Worm (Caenorhabditis elegans): ENCODE measurements around the gene F18E3.12.
"Not testable (repeated sequence)": the region's sequence is repeated elsewhere in the genome, so short reads cannot be mapped to it uniquely, and the experiment has no call there.

The F18E3.12 gene

ce11 chrV:7436509-7436908, 21.7 kb downstream of the F18E3.12 start:
- TF ChIP-seq lin-13 (tag; optimal IDR thresholded peaks at IDR 0.05) (no peak), mls-2 (tag; optimal IDR thresholded peaks at IDR 0.05) (no peak), M03D4.4 (tag; optimal IDR thresholded peaks at IDR 0.05) (no peak), elt-1 (tag; optimal IDR thresholded peaks at IDR 0.05; ENCODE audit: borderline replicate concordance, insufficient read depth) (no peak), unc-39 (tag; optimal IDR thresholded peaks at IDR 0.05) (no peak), sptf-1 (tag; optimal IDR thresholded peaks at IDR 0.05) (no peak), nhr-12 (tag; optimal IDR thresholded peaks at IDR 0.05) (no peak), ces-1 (GFP tag; optimal IDR thresholded peaks at IDR 0.05) (no peak), bed-3 (GFP tag; optimal IDR thresholded peaks at IDR 0.05) (no peak), sem-2 (GFP tag; optimal IDR thresholded peaks at IDR 0.05) (no peak), mep-1 (tag; optimal IDR thresholded peaks at IDR 0.05) (no peak), ceh-39 (tag; optimal IDR thresholded peaks at IDR 0.05) (no peak), nhr-76 (tag; optimal IDR thresholded peaks at IDR 0.05) (no peak), drap-1 (GFP tag; optimal IDR thresholded peaks at IDR 0.05) (no peak), pha-4 (tag; optimal IDR thresholded peaks at IDR 0.05) (no peak), nhr-28 (tag; optimal IDR thresholded peaks at IDR 0.05) (no peak), unc-62 (GFP tag; optimal IDR thresholded peaks at IDR 0.05) (no peak), ceh-43 (GFP tag; optimal IDR thresholded peaks at IDR 0.05) (no peak), cnd-1 (tag; optimal IDR thresholded peaks at IDR 0.05) (no peak), blmp-1 (tag; optimal IDR thresholded peaks at IDR 0.05) (no peak)

ce11 chrV:7436911-7437310, 22.1 kb downstream of the F18E3.12 start:
- TF ChIP-seq ceh-43 (GFP tag; optimal IDR thresholded peaks at IDR 0.05) = no peak
- no peak for TF ChIP-seq nhr-2 (tag; optimal IDR thresholded peaks at IDR 0.05)

- TF ChIP-seq nhr-2 (tag; optimal IDR thresholded peaks at IDR 0.05) = no peak
- TF ChIP-seq hlh-1 (tag; optimal IDR thresholded peaks at IDR 0.05) = no peak
- no peak for TF ChIP-seq ceh-43 (GFP tag; optimal IDR thresholded peaks at IDR 0.05)
- TF ChIP-seq snpc-4 (tag; optimal IDR thresholded peaks at IDR 0.05) = no peak
- TF ChIP-seq mep-1 (tag; optimal IDR thresholded peaks at IDR 0.05) = no peak
- no peak for TF ChIP-seq bed-3 (GFP tag; optimal IDR thresholded peaks at IDR 0.05)
- TF ChIP-seq nhr-237 (tag; optimal IDR thresholded peaks at IDR 0.05) = no peak
- no peak for TF ChIP-seq ham-2 (GFP tag; optimal IDR thresholded peaks at IDR 0.05)
Observed at ce11 chrV:7437538-7437937, 22.8 kb downstream of the F18E3.12 start, which contains the start of gene F25E5.9. TSS of gene F25E5.9 (minus strand) at chrV:7437919.

- TF ChIP-seq elt-3 (tag; optimal IDR thresholded peaks at IDR 0.05) = no peak
- TF ChIP-seq mab-5 (tag; optimal IDR thresholded peaks at IDR 0.05) = no peak
- TF ChIP-seq nhr-28 (tag; optimal IDR thresholded peaks at IDR 0.05) = no peak
- no peak for TF ChIP-seq tbx-8 (GFP tag; optimal IDR thresholded peaks at IDR 0.05)
Observed at ce11 chrV:7437985-7438384, 23.2 kb downstream of the F18E3.12 start, which contains the start of gene F25E5.16. TSS of gene F25E5.16 (plus strand) at chrV:7438285.

- no peak for TF ChIP-seq snpc-4 (tag; optimal IDR thresholded peaks at IDR 0.05)
- TF ChIP-seq pha-4 (tag; optimal IDR thresholded peaks at IDR 0.05) = no peak
- TF ChIP-seq nhr-28 (tag; optimal IDR thresholded peaks at IDR 0.05) = no peak
- no peak for TF ChIP-seq hlh-1 (tag; optimal IDR thresholded peaks at IDR 0.05)
- no peak for TF ChIP-seq sptf-1 (tag; optimal IDR thresholded peaks at IDR 0.05)
- no peak for TF ChIP-seq flh-1 (GFP tag; optimal IDR thresholded peaks at IDR 0.05)
- TF ChIP-seq nhr-237 (tag; optimal IDR thresholded peaks at IDR 0.05) = no peak
- no peak for TF ChIP-seq lsy-2 (tag; optimal IDR thresholded peaks at IDR 0.05)
- no peak for TF ChIP-seq lin-32 (GFP tag; optimal IDR thresholded peaks at IDR 0.05)
- TF ChIP-seq ceh-39 (tag; optimal IDR thresholded peaks at IDR 0.05) = no peak
- no peak for TF ChIP-seq ztf-11 (tag; optimal IDR thresholded peaks at IDR 0.05)
Observed at ce11 chrV:7439807-7440206, 25.0 kb downstream of the F18E3.12 start, which contains the start of gene try-13. TSS of gene try-13 (plus strand) at chrV:7440107.

ce11 chrV:7444331-7444730, 29.5 kb downstream of the F18E3.12 start, which contains the start of gene nhr-141:
TSS of gene nhr-141 (plus strand) at chrV:7444661.
- TF ChIP-seq M03D4.4, unc-39, mep-1 (tag; optimal IDR thresholded peaks at IDR 0.05): not testable (repeated sequence)

Measured in whole organism, mixed stage, embryonic.